Worm (Caenorhabditis elegans): ENCODE results near the gene C25H3.16.

The C25H3.16 gene

DNA sequence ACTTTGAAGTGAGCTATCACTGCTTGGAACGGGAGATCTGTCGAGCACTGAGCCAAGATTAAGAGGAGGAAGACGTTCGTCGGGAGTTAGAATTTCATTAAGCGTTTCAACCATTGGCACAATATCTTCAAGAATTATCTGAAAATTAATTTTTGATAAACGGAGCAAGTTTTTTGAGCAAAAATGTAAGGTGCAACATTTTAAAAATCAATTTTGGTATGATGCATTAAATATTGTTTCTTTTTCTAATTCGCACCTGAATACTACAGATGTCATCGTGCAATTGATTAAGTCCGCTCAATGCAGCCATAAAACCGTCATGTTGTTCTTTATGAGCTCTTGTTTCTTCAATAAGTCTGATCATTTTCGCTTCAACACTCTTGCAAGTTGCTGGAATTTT, 17.8 kb upstream of the C25H3.16 start, which contains the start of gene ddl-1:
Gene ddl-1 (minus strand): TSS at position 101 of the 400 bp plus-strand sequence.
- TF ChIP-seq fos-1 (tag; optimal IDR thresholded peaks at IDR 0.05): no peak
- TF ChIP-seq vab-15 (tag; optimal IDR thresholded peaks at IDR 0.05): no peak
- no peak for TF ChIP-seq egl-13 (tag; optimal IDR thresholded peaks at IDR 0.05)
- no peak for TF ChIP-seq mdl-1 (tag; optimal IDR thresholded peaks at IDR 0.05)
- no peak for TF ChIP-seq lin-14 (GFP tag; optimal IDR thresholded peaks at IDR 0.05)
- no peak for TF ChIP-seq ama-1 (optimal IDR thresholded peaks at IDR 0.05)
- TF ChIP-seq irx-1 (tag; optimal IDR thresholded peaks at IDR 0.05): no peak
- TF ChIP-seq ceh-63 (GFP tag; optimal IDR thresholded peaks at IDR 0.05): no peak
- no peak for TF ChIP-seq hpl-2 (GFP tag; optimal IDR thresholded peaks at IDR 0.05)
- TF ChIP-seq nhr-85 (tag): no peak
- TF ChIP-seq unc-130 (tag; optimal IDR thresholded peaks at IDR 0.05): no peak
- no peak for TF ChIP-seq nhr-76 (tag; optimal IDR thresholded peaks at IDR 0.05)
- TF ChIP-seq aha-1 (tag; optimal IDR thresholded peaks at IDR 0.05): no peak
- no peak for TF ChIP-seq egl-27 (tag; optimal IDR thresholded peaks at IDR 0.05)
- TF ChIP-seq lin-13 (GFP tag; optimal IDR thresholded peaks at IDR 0.05): no peak
- no peak for TF ChIP-seq sup-37 (GFP tag; optimal IDR thresholded peaks at IDR 0.05)
- no peak for TF ChIP-seq alr-1 (tag; optimal IDR thresholded peaks at IDR 0.05; ENCODE audit: borderline replicate concordance)
- no peak for TF ChIP-seq lir-3 (tag; optimal IDR thresholded peaks at IDR 0.05; ENCODE audit: poor library complexity)
- no peak for TF ChIP-seq mep-1 (tag; optimal IDR thresholded peaks at IDR 0.05)

DNA sequence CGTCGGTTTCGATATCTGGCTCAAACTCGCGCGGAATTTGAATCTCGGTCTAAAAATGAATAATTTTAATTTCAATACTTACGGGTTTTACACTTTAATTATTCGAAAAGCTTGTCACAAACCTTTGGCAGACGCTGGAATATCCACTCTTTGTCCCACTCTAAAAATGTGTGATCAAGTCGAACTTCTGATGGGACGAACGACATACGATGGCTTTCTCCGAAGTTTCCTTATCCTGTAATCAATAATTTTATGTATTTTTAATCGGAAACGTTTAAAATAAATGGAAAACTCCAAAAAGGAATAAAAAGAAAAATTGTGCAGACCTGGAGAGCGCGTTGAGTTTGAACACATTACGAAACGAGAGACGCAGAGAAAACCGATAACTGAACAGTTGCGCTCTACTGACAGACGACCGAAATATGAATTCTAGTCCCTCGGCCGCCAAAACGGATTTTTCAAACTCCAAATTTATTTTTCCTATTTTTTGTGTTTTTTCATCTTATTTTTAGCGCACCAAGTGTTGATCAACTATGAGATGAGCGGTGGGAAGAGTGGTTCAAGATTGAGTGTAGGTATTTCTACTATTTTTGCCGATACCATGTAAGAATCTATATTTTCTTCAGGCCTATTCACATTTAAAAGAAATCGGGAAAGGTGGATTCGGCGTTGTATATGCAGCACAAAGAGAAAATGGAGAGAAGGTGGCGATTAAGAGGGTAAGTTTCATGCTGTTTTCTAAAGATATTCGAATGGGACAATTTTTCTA, 16.7 kb upstream of the C25H3.16 start, which contains the start of the genes sam-4, F59E12.17 and zyg-1:
Gene sam-4 (minus strand): TSS at position 51 of the 769 bp plus-strand sequence.
Gene F59E12.17 (minus strand): TSS at position 235 of the 769 bp plus-strand sequence.
Gene zyg-1 (plus strand): TSS at position 513 of the 769 bp plus-strand sequence.
- peak; percentile 28 for TF ChIP-seq swsn-7 (tag; optimal IDR thresholded peaks at IDR 0.05)
- no peak for TF ChIP-seq pax-3 (tag; optimal IDR thresholded peaks at IDR 0.05)
- TF ChIP-seq sup-37 (GFP tag; optimal IDR thresholded peaks at IDR 0.05): no peak
- no peak for TF ChIP-seq hlh-4 (tag; optimal IDR thresholded peaks at IDR 0.05)
- no peak for TF ChIP-seq nhr-77 (tag; optimal IDR thresholded peaks at IDR 0.05)
- TF ChIP-seq fkh-8 (tag; optimal IDR thresholded peaks at IDR 0.05): peak; percentile 60
- TF ChIP-seq nhr-85 (tag): peak; percentile 74
- TF ChIP-seq pqm-1 (tag; optimal IDR thresholded peaks at IDR 0.05): no peak
- no peak for TF ChIP-seq zag-1 (tag; optimal IDR thresholded peaks at IDR 0.05)
- TF ChIP-seq efl-1 (optimal IDR thresholded peaks at IDR 0.05): peak; percentile 78 to 83
- TF ChIP-seq efl-1 (GFP tag; optimal IDR thresholded peaks at IDR 0.05 in 1 of 2): peak; percentile 85 to 98
- TF ChIP-seq elt-2 (tag; optimal IDR thresholded peaks at IDR 0.05): no peak
- TF ChIP-seq sptf-1 (tag; optimal IDR thresholded peaks at IDR 0.05): no peak
- no peak for TF ChIP-seq unc-98 (GFP tag; IDR thresholded peaks at IDR 0.05)
- no peak for TF ChIP-seq ceh-88 (GFP tag; IDR thresholded peaks at IDR 0.05)
- TF ChIP-seq nhr-11 (tag; optimal IDR thresholded peaks at IDR 0.05): no peak
- no peak for TF ChIP-seq lin-14 (GFP tag; optimal IDR thresholded peaks at IDR 0.05)
- TF ChIP-seq grh-1 (GFP tag; IDR thresholded peaks at IDR 0.05): no peak
- TF ChIP-seq pag-3 (tag; optimal IDR thresholded peaks at IDR 0.05; ENCODE audit: borderline replicate concordance, insufficient read depth): no peak
- peak; percentile 68 to 87 (median 77) for TF ChIP-seq dpl-1 (GFP tag; optimal IDR thresholded peaks at IDR 0.05)
- TF ChIP-seq lin-39 (tag; optimal IDR thresholded peaks at IDR 0.05): no peak
- TF ChIP-seq lin-15B (tag; optimal IDR thresholded peaks at IDR 0.05): peak; percentile 86
- no peak for TF ChIP-seq egl-27 (tag; optimal IDR thresholded peaks at IDR 0.05)
- TF ChIP-seq mep-1 (tag; optimal IDR thresholded peaks at IDR 0.05): peak; percentile 65
- TF ChIP-seq ceh-90 (tag; optimal IDR thresholded peaks at IDR 0.05): peak; percentile 57
- TF ChIP-seq C16A3.4 (tag; optimal IDR thresholded peaks at IDR 0.05): peak; percentile 85
- no peak for TF ChIP-seq nhr-28 (tag; optimal IDR thresholded peaks at IDR 0.05)
- TF ChIP-seq snu-23 (GFP tag; optimal IDR thresholded peaks at IDR 0.05): peak; percentile 68
- no peak for TF ChIP-seq irx-1 (tag; optimal IDR thresholded peaks at IDR 0.05)
- no peak for TF ChIP-seq ceh-63 (GFP tag; optimal IDR thresholded peaks at IDR 0.05)
- peak; percentile 50 for TF ChIP-seq nhr-47 (tag; optimal IDR thresholded peaks at IDR 0.05)
- no peak for TF ChIP-seq mef-2 (tag; optimal IDR thresholded peaks at IDR 0.05)
- TF ChIP-seq lir-3 (tag; optimal IDR thresholded peaks at IDR 0.05; ENCODE audit: poor library complexity): peak; percentile 77
- no peak for TF ChIP-seq ztf-4 (tag; optimal IDR thresholded peaks at IDR 0.05)
- no peak for TF ChIP-seq sox-4 (tag; optimal IDR thresholded peaks at IDR 0.05)
- TF ChIP-seq fos-1 (tag; optimal IDR thresholded peaks at IDR 0.05): no peak
- no peak for TF ChIP-seq egl-13 (tag; optimal IDR thresholded peaks at IDR 0.05)
- no peak for TF ChIP-seq ceh-8 (GFP tag; optimal IDR thresholded peaks at IDR 0.05)
- no peak for TF ChIP-seq C34B4.2 (tag; optimal IDR thresholded peaks at IDR 0.05)
- TF ChIP-seq hpl-2 (GFP tag; optimal IDR thresholded peaks at IDR 0.05): peak; percentile 42
- TF ChIP-seq lin-35 (GFP tag; optimal IDR thresholded peaks at IDR 0.05): peak; percentile 80 to 90

Data from whole organism, L1 larva.